Worm (Caenorhabditis elegans) whole organism, L4 larva: ENCODE results near the gene jkk-1.

ENCODE experiments used
- F26F4.8 ChIP-seq: fragments of 200-800 bp; sonication (Bioruptor generic); conservative IDR thresholded peaks from 2 replicates; pipeline ENCODE4 v1.3.6; 2022; ENCODE audit warnings: missing genetic modification characterization, missing compliant biosample characterization
- F44E2.7 ChIP-seq: fragments of 200-800 bp; sonication (Bioruptor generic); IDR thresholded peaks from 2 replicates; pipeline ENCODE4 v2.1.2; 2022; ENCODE audit warnings: missing genetic modification characterization, missing compliant biosample characterization
- F49E8.2 ChIP-seq: sonication (generic microtip); optimal IDR thresholded peaks from 2 replicates; lab custom pipeline; 2016; ENCODE audit warnings: missing compliant biosample characterization, mild to moderate bottlenecking, missing genetic modification characterization, borderline replicate concordance
- T20F7.1 ChIP-seq: fragments of 200-800 bp; sonication (Bioruptor generic); optimal IDR thresholded peaks from 2 replicates; lab custom pipeline; 2018; ENCODE audit warnings: mild to moderate bottlenecking, missing genetic modification characterization, missing compliant biosample characterization
- T26A8.4 ChIP-seq: fragments of 200-800 bp; sonication (Bioruptor generic); IDR thresholded peaks from 2 replicates; pipeline ENCODE4 v1.3.6; 2022; ENCODE audit warnings: missing genetic modification characterization, missing compliant biosample characterization
- Y48G9A.11 ChIP-seq: fragments of 200-800 bp; sonication (Bioruptor generic); IDR thresholded peaks from 2 replicates; pipeline ENCODE4 v1.3.6; 2022; ENCODE audit warnings: missing genetic modification reagents, missing genetic modification characterization, missing compliant biosample characterization
- ZK337.2 ChIP-seq: fragments of 200-800 bp; sonication (Bioruptor generic); IDR thresholded peaks from 2 replicates; pipeline ENCODE4 v1.3.6; 2022; ENCODE audit warnings: missing genetic modification reagents, missing genetic modification characterization, missing compliant biosample characterization
- aha-1 ChIP-seq: fragments of 150-350 bp; peaks from one replicate; lab custom pipeline; 2014; ENCODE audit warnings: missing biosample characterization, missing genetic modification characterization
- ama-1 ChIP-seq: fragments of 150-350 bp; optimal IDR thresholded peaks from 2 replicates; lab custom pipeline; 2014; ENCODE audit warnings: inconsistent platforms, mixed read lengths
- ceh-20 ChIP-seq: fragments of 200-800 bp; sonication (Bioruptor generic); IDR thresholded peaks from 2 replicates; pipeline ENCODE4 v1.3.6; 2022; ENCODE audit warnings: missing genetic modification reagents, missing genetic modification characterization, missing compliant biosample characterization
- ceh-28 ChIP-seq: fragments of 150-350 bp; optimal IDR thresholded peaks from 2 replicates; lab custom pipeline; 2014; ENCODE audit warnings: missing biosample characterization, missing genetic modification reagents, missing genetic modification characterization
- ceh-32 ChIP-seq: sonication (generic microtip); optimal IDR thresholded peaks from 2 replicates; lab custom pipeline; 2016; ENCODE audit warnings: mild to moderate bottlenecking, missing genetic modification characterization, missing compliant biosample characterization; ENCODE audit not compliant: poor library complexity
- ceh-62 ChIP-seq: sonication (generic microtip); optimal IDR thresholded peaks from 2 replicates; lab custom pipeline; 2017; ENCODE audit warnings: missing biosample characterization, missing genetic modification characterization
- ceh-82 ChIP-seq: sonication (generic microtip); optimal IDR thresholded peaks from 2 replicates; lab custom pipeline; 2017; ENCODE audit warnings: missing biosample characterization, missing genetic modification characterization
- ctbp-1 ChIP-seq: fragments of 200-800 bp; sonication (Bioruptor generic); IDR thresholded peaks from 2 replicates; pipeline ENCODE4 v1.3.6; 2022; ENCODE audit warnings: missing genetic modification reagents, missing genetic modification characterization, missing compliant biosample characterization
- daf-16 ChIP-seq, 3 experiments: sonication (generic microtip); optimal IDR thresholded peaks; 2 replicates each; lab custom pipeline; 2016 to 2017; ENCODE audit warnings: missing genetic modification characterization in 3 of 3, missing genetic modification reagents in 3 of 3, mild to moderate bottlenecking in 2 of 3, missing compliant biosample characterization in 2 of 3, missing biosample characterization in 1 of 3, moderate library complexity in 1 of 3
- dmd-6 ChIP-seq: fragments of 200-800 bp; sonication (Bioruptor generic); IDR thresholded peaks from 2 replicates; pipeline ENCODE4 v1.3.6; 2022; ENCODE audit warnings: missing genetic modification reagents, missing genetic modification characterization, missing compliant biosample characterization
- dpl-1 ChIP-seq: fragments of 150-350 bp; optimal IDR thresholded peaks from 2 replicates; lab custom pipeline; 2014; ENCODE audit warnings: missing biosample characterization, missing genetic modification reagents, missing genetic modification characterization
- duxl-1 ChIP-seq: sonication (generic microtip); optimal IDR thresholded peaks from 2 replicates; lab custom pipeline; 2016; ENCODE audit warnings: mild to moderate bottlenecking, missing genetic modification characterization, moderate library complexity, missing compliant biosample characterization; ENCODE audit not compliant: poor library complexity
- dve-1 ChIP-seq: sonication (generic microtip); optimal IDR thresholded peaks from 2 replicates; lab custom pipeline; 2017; ENCODE audit warnings: antibody characterized with exemption, mild to moderate bottlenecking, missing genetic modification characterization, missing compliant biosample characterization; ENCODE audit not compliant: insufficient read depth
- fkh-10 ChIP-seq: fragments of 150-350 bp; optimal IDR thresholded peaks from 2 replicates; lab custom pipeline; 2014; ENCODE audit warnings: missing biosample characterization, missing genetic modification reagents, missing genetic modification characterization
- hif-1 ChIP-seq, 2 experiments: sonication (generic microtip); optimal IDR thresholded peaks; 2 replicates each; lab custom pipeline; 2016 to 2017; ENCODE audit warnings: missing compliant biosample characterization in 2 of 2, missing genetic modification characterization in 2 of 2, missing genetic modification reagents in 2 of 2, missing genotype in 2 of 2, mild to moderate bottlenecking in 1 of 2
- jun-1 ChIP-seq: fragments of 150-350 bp; optimal IDR thresholded peaks from 2 replicates; lab custom pipeline; 2014; ENCODE audit warnings: missing biosample characterization, missing genetic modification reagents, missing genetic modification characterization
- lin-15B ChIP-seq: fragments of 150-350 bp; sonication (generic microtip); optimal IDR thresholded peaks from 3 replicates; lab custom pipeline; 2014; ENCODE audit warnings: missing biosample characterization, missing genetic modification characterization
- lin-29 ChIP-seq: fragments of 200-800 bp; sonication (Bioruptor generic); IDR thresholded peaks from 2 replicates; pipeline ENCODE4 v1.3.6; 2022; ENCODE audit warnings: missing genetic modification reagents, missing genetic modification characterization, missing compliant biosample characterization
- lin-38 ChIP-seq: fragments of 200-800 bp; sonication (Bioruptor generic); IDR thresholded peaks from 2 replicates; pipeline ENCODE4 v1.3.6; 2022; ENCODE audit warnings: missing genetic modification reagents, missing genetic modification characterization, missing compliant biosample characterization
- lin-39 ChIP-seq: fragments of 150-350 bp; optimal IDR thresholded peaks from 2 replicates; lab custom pipeline; 2014; ENCODE audit warnings: missing biosample characterization, missing genetic modification reagents, missing genetic modification characterization
- mes-2 ChIP-seq: sonication (generic microtip); optimal IDR thresholded peaks from 2 replicates; lab custom pipeline; 2016; ENCODE audit warnings: missing genotype, mild to moderate bottlenecking, missing genetic modification characterization, missing compliant biosample characterization; ENCODE audit not compliant: poor library complexity, severe bottlenecking
- nhr-102 ChIP-seq: sonication (generic microtip); optimal IDR thresholded peaks from 2 replicates; lab custom pipeline; 2016; ENCODE audit warnings: mild to moderate bottlenecking, missing genetic modification characterization, moderate library complexity, missing compliant biosample characterization
- nhr-28 ChIP-seq: fragments of 150-350 bp; optimal IDR thresholded peaks from 2 replicates; lab custom pipeline; 2014; ENCODE audit warnings: missing biosample characterization, missing genetic modification characterization
- nhr-41 ChIP-seq: fragments of 200-800 bp; sonication (Bioruptor generic); IDR thresholded peaks from 2 replicates; pipeline ENCODE4 v1.3.6; 2022; ENCODE audit warnings: missing genetic modification reagents, missing genetic modification characterization, missing compliant biosample characterization
- nhr-42 ChIP-seq: fragments of 200-800 bp; sonication (Bioruptor generic); IDR thresholded peaks from 2 replicates; pipeline ENCODE4 v1.3.6; 2022; ENCODE audit warnings: missing genetic modification characterization, missing compliant biosample characterization
- nhr-48 ChIP-seq: sonication (generic microtip); optimal IDR thresholded peaks from 2 replicates; lab custom pipeline; 2016; ENCODE audit warnings: mild to moderate bottlenecking, missing genetic modification characterization, missing compliant biosample characterization
- pha-4 ChIP-seq, 2 experiments: fragments of 150-350 bp in 1 of 2; fragments of 200-800 bp in 1 of 2; sonication (Bioruptor generic) in 1 of 2; IDR thresholded peaks in 1 of 2; optimal IDR thresholded peaks in 1 of 2; 2 replicates each; pipeline versions ENCODE4 v1.3.6 to Lab custom; 2014 to 2022; ENCODE audit warnings: missing genetic modification characterization in 2 of 2, missing genetic modification reagents in 2 of 2, missing biosample characterization in 1 of 2, missing compliant biosample characterization in 1 of 2
- php-3 ChIP-seq: fragments of 200-800 bp; sonication (Bioruptor generic); IDR thresholded peaks from 2 replicates; pipeline ENCODE4 v1.3.6; 2022; ENCODE audit warnings: missing genetic modification reagents, missing genetic modification characterization, missing compliant biosample characterization
- pqm-1 ChIP-seq: sonication (generic microtip); optimal IDR thresholded peaks from 2 replicates; lab custom pipeline; 2017; ENCODE audit warnings: missing biosample characterization, missing genetic modification characterization
- sdz-12 ChIP-seq: fragments of 200-800 bp; sonication (Bioruptor generic); optimal IDR thresholded peaks from 2 replicates; lab custom pipeline; 2018; ENCODE audit warnings: mild to moderate bottlenecking, missing genetic modification characterization, missing compliant biosample characterization
- set-16 ChIP-seq: fragments of 200-800 bp; sonication (Bioruptor generic); IDR thresholded peaks from 2 replicates; pipeline ENCODE4 v1.3.6; 2022; ENCODE audit warnings: missing genetic modification reagents, missing genetic modification characterization, missing compliant biosample characterization
- spr-1 ChIP-seq: sonication (generic microtip); optimal IDR thresholded peaks from 2 replicates; lab custom pipeline; 2016; ENCODE audit warnings: mild to moderate bottlenecking, missing genetic modification characterization, missing compliant biosample characterization
- tra-1 ChIP-seq: fragments of 200-800 bp; sonication (Bioruptor generic); IDR thresholded peaks from 2 replicates; pipeline ENCODE4 v1.3.6; 2022; ENCODE audit warnings: missing genetic modification reagents, missing genetic modification characterization, missing compliant biosample characterization
- vab-7 ChIP-seq: fragments of 200-800 bp; sonication (Bioruptor generic); IDR thresholded peaks from 2 replicates; pipeline ENCODE4 v1.3.6; 2022; ENCODE audit warnings: missing genetic modification reagents, missing genetic modification characterization, missing compliant biosample characterization
- zfp-3 ChIP-seq: fragments of 200-800 bp; sonication (Bioruptor generic); conservative IDR thresholded peaks from 2 replicates; pipeline ENCODE4 v1.3.6; 2022; ENCODE audit warnings: missing genetic modification reagents, missing genetic modification characterization, missing compliant biosample characterization

jkk-1 gene

ce11 chrX:5329236-5329635, 39.0 kb upstream of the jkk-1 start, which contains the start of gene C26B9.5:
Gene C26B9.5 (plus strand): TSS chrX:5329479.
- TF ChIP-seq tra-1 (GFP tag; lab: Robert Waterston, UW) (no peak), nhr-48 (tag; lab: Kevin White, UChicago) (no peak), ZK337.2 (GFP tag; lab: Robert Waterston, UW) (no peak), mes-2 (no peak), ama-1 (no peak), duxl-1 (no peak), aha-1 (tag; lab: Kevin White, UChicago) (no peak), spr-1 (tag; lab: Kevin White, UChicago) (no peak), dve-1 (tag; lab: Kevin White, UChicago) (peak; percentile 48), daf-16 (GFP tag; optimal IDR thresholded peaks at IDR 0.05; lab: Kevin White, UChicago) (no peak), daf-16 (tag; optimal IDR thresholded peaks at IDR 0.05; lab: Kevin White, UChicago) (peak; percentile 40), ceh-82 (no peak), nhr-102 (tag; lab: Kevin White, UChicago) (no peak), ceh-20 (GFP tag; lab: Robert Waterston, UW) (no peak), lin-38 (GFP tag; lab: Robert Waterston, UW) (no peak), pqm-1 (tag; lab: Kevin White, UChicago) (peak; percentile 63), F44E2.7 (GFP tag; lab: Robert Waterston, UW) (no peak), php-3 (GFP tag; lab: Robert Waterston, UW) (no peak), lin-39 (tag; lab: Kevin White, UChicago) (no peak), F49E8.2 (tag; lab: Kevin White, UChicago) (no peak), sdz-12 (GFP tag; lab: Kevin White, UChicago) (no peak), Y48G9A.11 (GFP tag; lab: Robert Waterston, UW) (no peak), nhr-41 (GFP tag; lab: Robert Waterston, UW) (no peak), jun-1 (tag; lab: Kevin White, UChicago) (no peak), T26A8.4 (GFP tag; lab: Robert Waterston, UW) (no peak), ceh-28 (tag; lab: Kevin White, UChicago) (no peak), dpl-1 (GFP tag; lab: Kevin White, UChicago) (no peak), zfp-3 (no peak), hif-1 (tag; optimal IDR thresholded peaks at IDR 0.05; lab: Kevin White, UChicago) (no peak), nhr-28 (tag; lab: Kevin White, UChicago) (peak; percentile 23), set-16 (GFP tag; lab: Robert Waterston, UW) (no peak), ctbp-1 (GFP tag; lab: Robert Waterston, UW) (no peak), T20F7.1 (GFP tag; lab: Kevin White, UChicago) (no peak), ceh-62 (tag; lab: Kevin White, UChicago) (no peak), fkh-10 (no peak), lin-15B (tag; lab: Kevin White, UChicago) (no peak), nhr-42 (GFP tag; lab: Robert Waterston, UW) (no peak), lin-29 (GFP tag; lab: Robert Waterston, UW) (no peak), F26F4.8 (GFP tag; lab: Robert Waterston, UW) (no peak), ceh-32 (tag; lab: Kevin White, UChicago) (no peak), dmd-6 (GFP tag; lab: Robert Waterston, UW) (peak; percentile 48), pha-4 (GFP tag; IDR thresholded peaks at IDR 0.05; lab: Robert Waterston, UW) (no peak), pha-4 (tag; optimal IDR thresholded peaks at IDR 0.05; lab: Kevin White, UChicago) (no peak), vab-7 (no peak)
